Worm (Caenorhabditis elegans) whole organism, L4/young adult: ENCODE data around the gene dars-1.
A peak's percentile ranks its signal among the peaks of the same experiment; 100 is the strongest.

Experiments
- W03F9.2 ChIP-seq: fragments of 150-350 bp; optimal IDR thresholded peaks from 2 replicates; lab custom pipeline; 2014; ENCODE audit warnings: missing biosample characterization, missing genetic modification characterization
- dao-5 ChIP-seq: sonication (generic microtip); optimal IDR thresholded peaks from 2 replicates; lab custom pipeline; 2016; ENCODE audit warnings: missing genotype, missing genetic modification characterization, moderate library complexity, missing compliant biosample characterization
- him-1 ChIP-seq: sonication (generic microtip); optimal IDR thresholded peaks from 2 replicates; lab custom pipeline; 2016; ENCODE audit warnings: missing genotype, missing genetic modification reagents, missing genetic modification characterization, missing compliant biosample characterization

Gene dars-1

DNA sequence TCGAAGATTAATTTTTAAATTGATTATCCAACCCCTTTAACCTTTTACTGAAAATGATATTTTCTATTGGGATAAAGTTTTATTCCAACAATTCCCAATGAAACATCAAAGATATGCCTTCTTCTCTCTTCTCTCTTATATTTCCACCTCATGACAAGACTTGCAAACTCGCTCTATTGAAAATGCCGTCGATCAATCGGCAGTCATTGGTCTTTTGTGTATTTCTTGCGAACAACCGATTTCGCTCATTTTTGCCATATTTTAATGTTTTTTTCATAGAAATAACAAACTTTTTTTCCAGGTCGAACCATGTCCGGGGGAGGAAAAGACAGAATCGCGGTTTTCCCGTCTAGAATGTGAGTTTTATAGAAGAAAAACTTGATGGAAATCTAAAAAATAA, 16.8 kb upstream of the dars-1 start, which contains the start of gene vha-14:
Gene vha-14, plus strand, starts transcription at position 302 of the 400 bp plus-strand sequence.
- peak; percentile 29 for TF ChIP-seq W03F9.2
- no peak for TF ChIP-seq him-1 (tag; lab: Kevin White, UChicago)

DNA sequence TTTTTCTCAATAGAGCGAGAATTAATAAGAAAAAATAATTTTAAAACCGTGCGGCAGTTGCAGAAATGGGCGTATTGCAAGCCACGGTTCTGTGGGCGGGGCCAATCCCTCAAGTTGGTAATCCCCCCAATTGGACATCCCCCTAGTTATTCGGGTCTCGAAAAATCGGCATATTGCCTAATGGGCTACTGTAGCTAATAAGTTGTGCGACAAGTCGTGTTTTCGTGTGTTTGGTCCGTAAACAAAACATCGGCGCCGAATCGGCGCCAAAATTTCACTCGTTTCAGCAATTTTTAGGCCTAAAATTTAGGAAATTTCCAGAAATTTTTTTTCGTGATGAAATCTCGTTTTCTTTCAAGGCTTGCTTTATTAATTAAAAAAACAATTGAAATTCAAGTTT, 13.3 kb upstream of the dars-1 start:
- TF ChIP-seq W03F9.2: no peak
- no peak for TF ChIP-seq him-1 (tag; lab: Kevin White, UChicago)
- no peak for TF ChIP-seq dao-5 (tag; lab: Kevin White, UChicago)

DNA sequence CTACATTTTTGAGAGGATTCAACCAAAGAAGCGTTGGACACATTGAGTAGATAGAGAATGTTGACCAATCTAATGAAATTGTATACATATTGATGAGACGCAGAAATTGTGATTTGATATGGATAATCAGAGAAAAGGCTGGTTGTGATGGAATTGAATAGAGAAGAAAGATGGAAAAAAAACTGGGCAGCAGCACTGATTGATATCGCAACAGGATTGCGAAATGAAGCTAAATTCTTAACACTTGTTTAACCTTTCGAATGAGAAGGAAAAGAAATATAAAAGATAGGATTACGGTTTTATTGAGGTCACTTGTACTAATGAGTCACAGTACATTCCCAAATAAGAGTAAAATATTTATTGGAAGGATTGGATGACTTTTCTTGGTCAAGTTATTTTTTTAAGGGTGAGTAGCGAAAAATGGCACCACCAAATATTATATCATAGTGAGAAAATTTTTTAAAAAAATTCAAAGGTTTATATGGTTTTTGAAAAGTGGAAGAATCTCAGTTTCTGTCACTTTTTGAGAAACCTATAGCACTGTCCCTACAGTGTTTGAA, 11.2 kb upstream of the dars-1 start:
- TF ChIP-seq dao-5 (tag; lab: Kevin White, UChicago): no peak
- TF ChIP-seq him-1 (tag; lab: Kevin White, UChicago): no peak
- no peak for TF ChIP-seq W03F9.2

DNA sequence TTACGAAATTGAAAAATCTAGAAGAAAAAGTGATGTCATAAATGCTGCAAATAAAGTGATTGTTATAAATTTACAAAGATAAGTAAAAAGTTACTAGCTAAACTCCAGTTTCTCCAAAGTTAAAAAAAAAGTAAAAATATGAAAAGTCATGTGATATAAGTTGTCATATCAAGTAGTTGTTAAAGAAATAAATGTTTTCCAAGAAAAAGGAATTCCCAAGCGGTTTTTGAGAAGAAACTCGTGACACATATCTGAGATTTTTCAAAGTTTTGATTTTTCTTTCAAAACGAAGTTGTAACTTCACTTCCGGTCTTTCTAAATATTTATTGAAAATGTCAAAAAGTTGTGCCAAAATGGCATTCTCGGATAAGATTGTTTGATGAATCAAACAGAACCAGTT, 10.1 kb upstream of the dars-1 start:
- TF ChIP-seq him-1 (tag; lab: Kevin White, UChicago) (no peak), dao-5 (tag; lab: Kevin White, UChicago) (no peak), W03F9.2 (no peak)

DNA sequence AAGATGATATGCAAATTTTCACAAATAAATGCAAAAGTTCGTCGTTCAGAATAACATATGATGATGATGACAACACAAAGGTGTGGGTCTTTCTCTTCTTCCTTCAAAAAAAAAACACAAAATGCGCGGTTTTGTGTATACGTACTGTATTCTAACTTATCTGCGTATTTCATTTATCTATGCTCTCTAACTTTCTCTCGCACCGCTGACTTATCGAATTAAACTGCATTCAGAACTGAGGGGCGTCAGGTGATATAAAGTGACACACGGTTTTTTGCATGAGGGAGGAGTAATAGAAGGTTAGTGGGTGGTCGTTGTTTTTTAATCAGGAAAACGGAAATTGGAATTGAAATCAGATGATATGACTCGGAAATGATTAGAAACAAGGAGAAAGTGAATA, 9.3 kb upstream of the dars-1 start, which contains the start of gene sod-4:
Gene sod-4, minus strand, starts transcription at position 109 of the 400 bp plus-strand sequence.
- TF ChIP-seq W03F9.2: no peak
- TF ChIP-seq him-1 (tag; lab: Kevin White, UChicago): no peak
- no peak for TF ChIP-seq dao-5 (tag; lab: Kevin White, UChicago)

DNA sequence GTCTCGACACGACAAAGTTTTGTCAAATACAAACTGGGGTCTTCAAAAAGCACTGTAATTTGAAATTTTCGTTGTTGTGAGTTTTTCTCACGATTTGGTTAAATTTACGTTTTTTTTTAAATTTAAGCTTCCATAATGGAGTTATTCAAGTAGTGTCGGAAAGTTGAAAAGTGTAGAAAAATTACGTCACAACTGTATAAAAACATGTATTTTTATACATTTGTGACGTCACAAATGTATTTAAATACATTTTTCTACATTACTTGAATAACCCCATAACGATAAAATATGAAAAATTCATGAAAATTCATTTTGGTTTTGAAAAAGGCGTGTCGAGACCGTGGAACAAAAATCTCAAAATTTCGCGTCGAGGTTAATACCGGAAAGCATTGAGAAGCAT, 6.4 kb upstream of the dars-1 start:
- no peak for TF ChIP-seq him-1 (tag; lab: Kevin White, UChicago)
- TF ChIP-seq W03F9.2: no peak
- TF ChIP-seq dao-5 (tag; lab: Kevin White, UChicago): no peak

DNA sequence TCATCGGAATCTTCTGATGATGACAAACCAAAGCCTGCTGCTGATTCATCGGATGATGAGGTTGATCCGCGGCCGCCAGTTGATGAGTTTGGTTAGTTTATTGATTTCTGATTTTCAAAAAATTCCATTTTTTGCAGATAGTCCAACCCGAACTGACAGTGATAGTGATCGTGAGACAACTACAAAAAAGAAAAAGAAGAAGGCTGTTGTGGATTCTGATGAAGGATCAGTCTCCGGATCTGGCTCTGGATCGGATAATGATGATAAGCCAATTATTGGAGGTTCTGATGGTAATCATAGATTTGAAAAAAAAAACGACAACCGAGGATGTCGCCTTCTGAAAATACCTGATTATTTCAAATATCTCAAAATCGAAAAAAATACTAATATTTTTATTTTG, 5.1 kb upstream of the dars-1 start:
- no peak for TF ChIP-seq him-1 (tag; lab: Kevin White, UChicago)
- TF ChIP-seq dao-5 (tag; lab: Kevin White, UChicago): no peak
- TF ChIP-seq W03F9.2: no peak

DNA sequence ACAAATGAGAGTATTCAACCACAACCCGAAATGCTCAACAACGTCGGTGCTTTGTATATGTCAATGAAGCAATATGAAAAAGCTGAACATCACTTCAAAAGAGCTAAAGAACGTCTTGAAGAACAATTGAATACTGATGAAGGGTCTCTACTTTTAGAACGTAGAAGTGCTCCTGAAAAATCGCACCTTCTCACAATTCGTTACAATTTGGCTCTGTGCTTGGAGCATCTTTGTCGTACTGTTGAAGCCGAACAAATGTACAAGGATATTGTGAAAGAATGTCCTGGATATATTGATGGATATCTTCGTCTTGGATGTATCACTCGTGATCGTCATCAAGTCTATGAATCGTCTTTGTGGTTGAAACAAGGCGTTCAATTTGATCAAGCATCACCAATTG, 3.2 kb upstream of the dars-1 start:
- TF ChIP-seq him-1 (tag; lab: Kevin White, UChicago) (no peak), W03F9.2 (no peak), dao-5 (tag; lab: Kevin White, UChicago) (no peak)

DNA sequence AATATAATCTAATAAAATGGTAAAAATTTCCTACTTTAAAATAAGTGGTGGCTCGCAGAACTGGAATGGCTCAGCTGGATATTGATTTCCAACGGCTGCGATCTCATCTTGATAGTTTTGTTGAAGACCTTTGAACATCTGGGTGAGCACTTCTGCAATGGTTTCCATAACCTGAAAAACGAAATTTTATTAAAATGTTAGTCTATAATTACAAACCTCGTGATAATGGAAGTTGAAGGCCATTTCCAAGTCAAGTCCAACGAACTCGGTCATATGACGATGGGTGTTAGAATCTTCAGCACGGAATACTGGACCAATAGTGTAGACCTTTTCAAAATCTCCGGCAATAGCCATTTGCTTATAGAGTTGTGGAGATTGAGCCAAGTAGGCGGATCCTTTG, 1.2 kb downstream of the dars-1 start:
- TF ChIP-seq dao-5 (tag; lab: Kevin White, UChicago): no peak
- no peak for TF ChIP-seq him-1 (tag; lab: Kevin White, UChicago)
- no peak for TF ChIP-seq W03F9.2

DNA sequence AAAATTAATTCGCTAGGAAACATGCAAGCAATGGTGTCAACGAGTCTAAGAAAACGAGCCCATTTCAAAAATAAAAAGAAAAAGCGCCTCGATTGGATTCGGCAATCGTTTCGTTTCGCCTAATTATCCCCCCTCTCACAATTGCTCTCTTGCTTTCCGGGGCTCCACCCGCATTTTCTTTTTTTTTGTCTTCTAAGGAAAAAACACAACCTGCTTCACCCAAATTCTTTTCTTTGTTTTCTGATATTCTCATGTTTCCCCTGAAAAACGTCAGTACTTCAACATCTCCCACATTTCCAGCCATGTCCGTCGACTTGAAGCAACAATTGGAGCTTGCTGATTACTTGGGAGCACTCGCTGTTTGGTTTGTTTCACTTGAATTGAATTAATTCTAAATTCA, 2.6 kb downstream of the dars-1 start, which contains the start of gene nlp-36:
Gene nlp-36, plus strand, starts transcription at position 301 of the 400 bp plus-strand sequence.
- TF ChIP-seq W03F9.2: no peak
- no peak for TF ChIP-seq him-1 (tag; lab: Kevin White, UChicago)
- TF ChIP-seq dao-5 (tag; lab: Kevin White, UChicago): no peak

DNA sequence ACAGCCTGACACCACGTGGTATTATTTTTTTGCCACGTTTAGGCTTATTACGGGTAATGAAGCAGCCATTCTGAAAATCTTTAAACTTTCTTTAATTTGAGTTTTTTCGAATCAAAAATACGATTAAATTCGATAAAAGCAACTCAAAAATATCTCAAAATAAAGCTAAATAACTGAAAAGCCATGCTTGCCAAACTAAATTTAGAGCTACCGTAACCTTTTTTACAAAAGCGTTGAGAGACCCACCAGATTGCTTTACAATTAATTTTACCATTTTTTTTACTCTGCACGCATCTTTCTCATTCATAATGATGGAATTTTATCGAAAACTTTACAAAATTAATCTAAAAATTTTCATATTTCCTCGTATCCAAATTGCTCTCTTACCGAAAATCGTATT, 3.0 kb downstream of the dars-1 start:
- no peak for TF ChIP-seq him-1 (tag; lab: Kevin White, UChicago)
- no peak for TF ChIP-seq W03F9.2
- no peak for TF ChIP-seq dao-5 (tag; lab: Kevin White, UChicago)

DNA sequence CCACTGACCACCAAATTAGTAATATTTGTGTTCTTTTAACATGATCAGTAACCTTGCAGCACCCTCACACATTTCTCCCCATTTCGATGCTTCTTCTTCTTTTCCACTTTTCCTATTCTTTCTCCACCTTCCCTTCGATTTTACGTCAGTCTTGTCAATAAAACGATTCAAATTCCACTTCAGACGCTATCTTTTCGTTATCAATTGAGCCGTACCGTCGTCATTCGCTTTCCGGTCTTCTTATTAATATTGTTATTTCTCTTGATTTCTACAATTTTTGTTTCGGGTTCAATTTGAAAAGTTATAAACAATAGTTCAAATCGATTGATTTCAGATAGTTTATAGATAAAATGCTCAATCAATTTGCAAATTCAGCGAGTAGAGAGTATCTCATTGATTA, 3.6 kb downstream of the dars-1 start:
- TF ChIP-seq dao-5 (tag; lab: Kevin White, UChicago): no peak
- TF ChIP-seq W03F9.2: no peak
- no peak for TF ChIP-seq him-1 (tag; lab: Kevin White, UChicago)

DNA sequence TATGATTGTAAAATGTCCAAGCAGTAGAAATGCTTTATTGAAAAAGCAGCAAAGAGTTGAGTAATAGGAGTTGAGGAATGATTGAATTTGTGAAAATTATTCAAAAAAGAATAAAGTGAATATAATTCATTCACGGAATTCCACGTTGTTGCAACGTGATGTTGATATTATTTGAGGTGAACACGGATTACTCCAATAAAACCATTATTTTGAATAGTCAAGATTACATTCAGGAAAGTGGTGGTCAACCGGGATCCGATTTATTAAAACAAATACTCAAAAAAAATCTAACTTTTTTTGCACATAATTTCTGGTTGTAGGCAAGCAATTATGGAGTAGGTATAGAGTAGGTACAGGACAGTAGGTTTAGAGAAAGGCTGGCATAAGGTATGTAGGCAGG, 5.6 kb downstream of the dars-1 start, which contains the start of gene bre-3:
Gene bre-3, minus strand, starts transcription at position 101 of the 400 bp plus-strand sequence.
- TF ChIP-seq W03F9.2 (no peak), dao-5 (tag; lab: Kevin White, UChicago) (no peak), him-1 (tag; lab: Kevin White, UChicago) (no peak)

DNA sequence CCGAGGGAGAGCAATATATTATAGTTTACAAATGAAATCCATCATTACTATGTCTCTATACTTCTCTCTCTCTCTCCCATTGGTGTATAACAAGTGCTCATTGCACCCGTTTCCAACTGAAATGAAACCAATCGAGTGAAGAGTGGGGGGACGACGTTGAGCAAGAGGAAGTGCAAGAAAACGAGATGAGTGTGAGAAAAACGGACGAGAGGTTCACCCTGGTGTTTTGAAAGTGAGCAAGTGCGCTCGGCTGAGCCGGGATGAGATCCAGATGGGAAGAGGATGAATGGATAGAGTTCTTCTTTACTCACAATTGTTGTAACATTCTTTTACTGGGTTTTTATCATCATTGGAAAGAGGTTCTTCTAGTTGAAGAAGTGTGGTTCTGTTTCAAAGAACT, 7.3 kb downstream of the dars-1 start:
- TF ChIP-seq him-1 (tag; lab: Kevin White, UChicago) (no peak), W03F9.2 (no peak), dao-5 (tag; lab: Kevin White, UChicago) (no peak)

DNA sequence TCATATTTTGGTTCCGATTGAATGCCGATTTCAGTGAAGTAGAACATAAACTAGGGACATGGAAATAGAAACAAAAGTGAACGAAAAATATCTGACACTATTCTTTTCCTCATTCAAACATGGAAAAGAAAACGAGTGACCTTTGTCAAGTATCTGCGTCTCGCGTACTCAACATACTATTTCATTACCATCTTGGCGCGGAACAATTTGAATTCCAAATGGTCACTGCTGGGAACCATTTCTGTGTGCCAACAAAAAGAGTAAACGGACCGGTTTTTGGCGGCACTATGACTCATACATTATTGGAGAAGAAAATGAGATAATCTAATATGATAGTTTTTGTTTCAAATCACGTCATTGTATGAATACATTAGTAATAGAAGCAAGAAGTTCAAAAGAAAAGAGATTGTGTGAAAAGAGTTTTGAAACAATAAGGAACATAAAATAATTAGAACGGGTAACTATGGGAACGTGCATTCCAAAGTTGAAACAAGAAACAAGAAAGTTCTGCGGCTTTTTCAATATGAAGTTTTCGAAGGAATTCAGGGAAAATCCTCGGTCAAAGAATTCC, 8.5 kb downstream of the dars-1 start:
- no peak for TF ChIP-seq W03F9.2
- no peak for TF ChIP-seq dao-5 (tag; lab: Kevin White, UChicago)
- no peak for TF ChIP-seq him-1 (tag; lab: Kevin White, UChicago)
